Worm (Caenorhabditis elegans) whole organism, L3 larva: ENCODE measurements around the gene T08G5.2.

ENCODE experiments used
- R02D3.7 ChIP-seq: fragments of 150-350 bp; optimal IDR thresholded peaks from 2 replicates; lab custom pipeline; 2014; ENCODE audit warnings: missing biosample characterization, missing genetic modification characterization
- ZK546.5 ChIP-seq: sonication (generic microtip); optimal IDR thresholded peaks from 2 replicates; lab custom pipeline; 2017; ENCODE audit warnings: missing biosample characterization, missing genetic modification characterization
- aly-2 ChIP-seq: fragments of 150-350 bp; optimal IDR thresholded peaks from 2 replicates; lab custom pipeline; 2014; ENCODE audit warnings: missing biosample characterization, missing genetic modification characterization
- ama-1 ChIP-seq: fragments of 150-350 bp; optimal IDR thresholded peaks from 2 replicates; lab custom pipeline; 2018
- ceh-9 ChIP-seq: sonication (generic microtip); optimal IDR thresholded peaks from 2 replicates; lab custom pipeline; 2018; ENCODE audit warnings: missing biosample characterization, missing genetic modification characterization
- daf-12 ChIP-seq: fragments of 150-350 bp; optimal IDR thresholded peaks from 2 replicates; lab custom pipeline; 2014; ENCODE audit warnings: missing biosample characterization, missing genetic modification reagents, missing genetic modification characterization
- egl-5 ChIP-seq: fragments of 150-350 bp; optimal IDR thresholded peaks from 2 replicates; lab custom pipeline; 2017; ENCODE audit warnings: missing biosample characterization, missing genetic modification reagents, missing genetic modification characterization, inconsistent platforms
- elt-1 ChIP-seq: fragments of 150-350 bp; optimal IDR thresholded peaks from 2 replicates; lab custom pipeline; 2014; ENCODE audit warnings: missing biosample characterization, missing genetic modification characterization
- elt-2 ChIP-seq: sonication (generic microtip); optimal IDR thresholded peaks from 2 replicates; lab custom pipeline; 2016; ENCODE audit warnings: missing genetic modification reagents, mild to moderate bottlenecking, missing genetic modification characterization, missing compliant biosample characterization
- elt-3 ChIP-seq, 3 experiments: fragments of 150-350 bp in 1 of 3; sonication (generic microtip) in 2 of 3; optimal IDR thresholded peaks; 2 replicates in 2 of 3; 4 replicates in 1 of 3; lab custom pipeline; 2014 to 2017; ENCODE audit warnings: missing biosample characterization in 3 of 3, missing genetic modification characterization in 3 of 3
- fos-1 ChIP-seq: fragments of 150-350 bp; optimal IDR thresholded peaks from 2 replicates; lab custom pipeline; 2014; ENCODE audit warnings: missing biosample characterization, missing genetic modification characterization
- jun-1 ChIP-seq: fragments of 150-350 bp; optimal IDR thresholded peaks from 2 replicates; lab custom pipeline; 2014; ENCODE audit warnings: missing biosample characterization, missing genetic modification reagents, missing genetic modification characterization
- lin-15B ChIP-seq: fragments of 150-350 bp; optimal IDR thresholded peaks from 2 replicates; lab custom pipeline; 2014; ENCODE audit warnings: missing biosample characterization, missing genetic modification characterization
- lsy-12 ChIP-seq: sonication (generic microtip); optimal IDR thresholded peaks from 2 replicates; lab custom pipeline; 2016; ENCODE audit warnings: mild to moderate bottlenecking, missing genetic modification characterization, missing compliant biosample characterization
- mdl-1 ChIP-seq: fragments of 150-350 bp; optimal IDR thresholded peaks from 2 replicates; lab custom pipeline; 2014; ENCODE audit warnings: missing biosample characterization, missing genetic modification characterization
- nfya-1 ChIP-seq: sonication (generic microtip); optimal IDR thresholded peaks from 2 replicates; lab custom pipeline; 2017; ENCODE audit warnings: missing genetic modification characterization, mild to moderate bottlenecking, missing compliant biosample characterization, antibody characterized with exemption, moderate library complexity; ENCODE audit not compliant: insufficient read depth
- nhr-11 ChIP-seq: fragments of 150-350 bp; optimal IDR thresholded peaks from 2 replicates; lab custom pipeline; 2014; ENCODE audit warnings: missing biosample characterization, missing genetic modification characterization
- nhr-23 ChIP-seq: fragments of 150-350 bp; optimal IDR thresholded peaks from 2 replicates; lab custom pipeline; 2014; ENCODE audit warnings: missing biosample characterization, missing genetic modification reagents, missing genetic modification characterization
- nhr-237 ChIP-seq: fragments of 150-350 bp; optimal IDR thresholded peaks from 2 replicates; lab custom pipeline; 2014; ENCODE audit warnings: missing biosample characterization, missing genetic modification characterization
- nhr-28 ChIP-seq: fragments of 150-350 bp; optimal IDR thresholded peaks from 2 replicates; lab custom pipeline; 2014; ENCODE audit warnings: missing biosample characterization, missing genetic modification characterization
- nhr-43 ChIP-seq: sonication (generic microtip); optimal IDR thresholded peaks from 2 replicates; lab custom pipeline; 2016; ENCODE audit warnings: mild to moderate bottlenecking, missing genetic modification characterization, missing compliant biosample characterization; ENCODE audit not compliant: poor library complexity, severe bottlenecking
- nhr-76 ChIP-seq: fragments of 150-350 bp; sonication (generic microtip); optimal IDR thresholded peaks from 5 replicates; lab custom pipeline; 2014; ENCODE audit warnings: missing biosample characterization, missing genetic modification characterization
- pha-4 ChIP-seq: fragments of 150-350 bp; optimal IDR thresholded peaks from 2 replicates; lab custom pipeline; 2014; ENCODE audit warnings: missing biosample characterization, missing genetic modification reagents, missing genetic modification characterization
- pqm-1 ChIP-seq: fragments of 150-350 bp; optimal IDR thresholded peaks from 2 replicates; lab custom pipeline; 2017; ENCODE audit warnings: missing biosample characterization, missing genetic modification characterization, inconsistent platforms
- skn-1 ChIP-seq: fragments of 150-350 bp; optimal IDR thresholded peaks from 2 replicates; lab custom pipeline; 2014; ENCODE audit warnings: missing biosample characterization, missing genetic modification characterization
- snpc-4 ChIP-seq: fragments of 150-350 bp; optimal IDR thresholded peaks from 2 replicates; lab custom pipeline; 2014; ENCODE audit warnings: missing biosample characterization, missing genetic modification characterization
- unc-39 ChIP-seq: sonication (generic microtip); optimal IDR thresholded peaks from 4 replicates; lab custom pipeline; 2017; ENCODE audit warnings: missing biosample characterization, missing genetic modification characterization
- unc-62 ChIP-seq: fragments of 150-350 bp; sonication (generic microtip); optimal IDR thresholded peaks from 4 replicates; lab custom pipeline; 2014; ENCODE audit warnings: missing biosample characterization, missing genetic modification reagents, missing genetic modification characterization
- ztf-11 ChIP-seq: fragments of 150-350 bp; optimal IDR thresholded peaks from 2 replicates; lab custom pipeline; 2014; ENCODE audit warnings: missing biosample characterization, missing genetic modification characterization
- ztf-4 ChIP-seq: fragments of 150-350 bp; optimal IDR thresholded peaks from 2 replicates; lab custom pipeline; 2014; ENCODE audit warnings: missing biosample characterization, missing genetic modification characterization

Gene T08G5.2

DNA sequence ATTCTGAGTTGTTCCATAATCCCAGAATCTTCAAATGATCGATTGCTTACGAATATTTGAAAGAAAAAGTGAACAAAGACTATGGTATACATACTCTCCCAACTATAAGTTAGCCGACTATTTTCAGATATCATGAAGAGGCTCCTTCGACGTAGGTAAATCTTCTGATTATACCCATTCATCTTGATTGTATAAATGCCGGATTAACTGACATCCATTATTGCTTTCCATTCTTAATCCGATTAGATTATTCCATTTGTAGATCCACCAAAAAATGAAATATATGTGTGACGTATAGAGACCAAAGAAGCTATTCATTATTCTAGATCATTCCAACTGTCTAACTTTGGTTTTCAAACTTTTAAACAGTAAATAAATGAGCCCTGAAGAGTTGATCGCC is 32.6 kb downstream of the T08G5.2 start:
- no peak for TF ChIP-seq lsy-12 (tag; lab: Kevin White, UChicago)
- no peak for TF ChIP-seq daf-12 (tag; lab: Kevin White, UChicago)
- TF ChIP-seq nhr-43 (tag; lab: Kevin White, UChicago): no peak
- no peak for TF ChIP-seq aly-2 (tag; lab: Kevin White, UChicago)
- no peak for TF ChIP-seq nhr-76
- no peak for TF ChIP-seq ZK546.5 (tag; lab: Kevin White, UChicago)
- TF ChIP-seq ztf-11 (tag; lab: Kevin White, UChicago): no peak
- no peak for TF ChIP-seq nhr-23 (tag; lab: Kevin White, UChicago)
- no peak for TF ChIP-seq egl-5 (tag; lab: Kevin White, UChicago)
- no peak for TF ChIP-seq mdl-1
- no peak for TF ChIP-seq nhr-28 (tag; lab: Kevin White, UChicago)
- no peak for TF ChIP-seq lin-15B (tag; lab: Kevin White, UChicago)
- TF ChIP-seq unc-62 (GFP tag; lab: Kevin White, UChicago): no peak
- no peak for TF ChIP-seq pqm-1 (tag; lab: Kevin White, UChicago)
- TF ChIP-seq ztf-4 (tag; lab: Kevin White, UChicago): no peak
- no peak for TF ChIP-seq jun-1

- no peak for TF ChIP-seq ZK546.5 (tag; lab: Kevin White, UChicago)
- no peak for TF ChIP-seq nhr-11
- no peak for TF ChIP-seq fos-1
- no peak for TF ChIP-seq R02D3.7 (tag; lab: Kevin White, UChicago)
- no peak for TF ChIP-seq elt-1
- no peak for TF ChIP-seq elt-3 (tag; optimal IDR thresholded peaks at IDR 0.05; lab: Kevin White, UChicago)
- TF ChIP-seq skn-1 (tag; lab: Kevin White, UChicago): no peak
- no peak for TF ChIP-seq nfya-1 (tag; lab: Kevin White, UChicago)
Observed at ce11 chrV:13992485-13992884, 33.6 kb downstream of the T08G5.2 start, which contains the start of gene droe-4. droe-4 (plus strand) TSS chrV:13992656.

ce11 chrV:13986823-13987222 is 39.3 kb downstream of the T08G5.2 start:
- TF ChIP-seq jun-1: peak; percentile 30
- TF ChIP-seq lsy-12 (tag; lab: Kevin White, UChicago): peak; percentile 45
- TF ChIP-seq nfya-1 (tag; lab: Kevin White, UChicago): peak; percentile 37
- TF ChIP-seq snpc-4 (tag; lab: Kevin White, UChicago): no peak
- TF ChIP-seq elt-3 (tag; optimal IDR thresholded peaks at IDR 0.05; lab: Kevin White, UChicago): no peak
- peak; percentile 41 for TF ChIP-seq pha-4
- peak; percentile 96 for TF ChIP-seq elt-2 (tag; lab: Kevin White, UChicago)
- TF ChIP-seq pqm-1 (tag; lab: Kevin White, UChicago): peak; percentile 47
- no peak for TF ChIP-seq lin-15B (tag; lab: Kevin White, UChicago)
- TF ChIP-seq ama-1 (lab: Kevin White, UChicago): no peak

ce11 chrV:13984828-13985227 is 41.3 kb downstream of the T08G5.2 start, which contains the start of gene end-1:
end-1 (plus strand) TSS chrV:13985128.
- no peak for TF ChIP-seq lin-15B (tag; lab: Kevin White, UChicago)
- TF ChIP-seq elt-1: no peak
- no peak for TF ChIP-seq unc-39 (tag; lab: Kevin White, UChicago)
- TF ChIP-seq, all 47 proteins: peak for 0

ce11 chrV:13981677-13982076 is 44.4 kb downstream of the T08G5.2 start:
- TF ChIP-seq elt-2 (tag; lab: Kevin White, UChicago) (no peak), nhr-28 (tag; lab: Kevin White, UChicago) (no peak), nhr-23 (tag; lab: Kevin White, UChicago) (no peak), egl-5 (tag; lab: Kevin White, UChicago) (no peak), pqm-1 (tag; lab: Kevin White, UChicago) (no peak), nhr-237 (tag; lab: Kevin White, UChicago) (no peak)
- TF ChIP-seq, all 47 proteins: peak for 0

- TF ChIP-seq daf-12 (tag; lab: Kevin White, UChicago) (no peak), egl-5 (tag; lab: Kevin White, UChicago) (no peak), pqm-1 (tag; lab: Kevin White, UChicago) (no peak), nhr-23 (tag; lab: Kevin White, UChicago) (no peak), ceh-9 (tag; lab: Kevin White, UChicago) (no peak), nhr-43 (tag; lab: Kevin White, UChicago) (no peak), jun-1 (no peak)
- TF ChIP-seq, all 47 proteins: peak for 0
Observed at ce11 chrV:13980807-13981206, 45.3 kb downstream of the T08G5.2 start, which contains the start of gene eol-1. eol-1 (minus strand) TSS chrV:13980907.
